ENCODE assay signal across 4 fruit fly cellular contexts in the genomic region with DNA sequence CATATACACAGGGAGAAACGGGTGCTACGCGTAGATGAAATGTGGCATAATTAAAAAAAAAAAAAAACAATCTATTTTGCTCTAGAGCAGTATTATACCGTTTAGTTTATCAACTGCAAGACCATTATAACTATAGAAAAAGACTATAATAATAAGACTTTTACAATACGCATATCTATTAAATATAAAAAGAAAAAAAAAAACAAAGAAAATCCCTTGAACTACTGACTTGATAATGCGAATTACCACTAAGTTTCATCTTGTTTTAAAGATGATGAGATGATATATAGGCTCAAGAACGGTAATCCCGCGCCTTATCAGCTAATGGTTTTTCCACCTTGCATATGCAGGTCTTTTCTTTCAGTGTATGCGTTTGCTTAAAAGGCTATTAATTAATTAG.
A peak's percentile ranks its signal among the peaks of the same experiment; 100 is the strongest.
TF ChIP-seq lines count a peak whose summit lies in the region.

No protein-coding gene starts in this region.

TF ChIP-seq in whole organism, adult, 20 proteins besides CTCF, POLR2A, EP300 and RAD21 (continued from another document):
- TF ChIP-seq cic (GFP tag; optimal IDR thresholded peaks at IDR 0.05; lab: Kevin White, UChicago) = no peak
- no peak for TF ChIP-seq Crg-1 (GFP tag; optimal IDR thresholded peaks at IDR 0.05; lab: Kevin White, UChicago)

TF ChIP-seq in whole organism, embryonic, 481 proteins besides CTCF, POLR2A, EP300 and RAD21 (continued from another document and continues in another):
- TF ChIP-seq CG8924 (tag; optimal IDR thresholded peaks at IDR 0.05; lab: Kevin White, UChicago) = peak; percentile 29
- peak; percentile 15 for TF ChIP-seq NfI (GFP tag; optimal IDR thresholded peaks at IDR 0.05; lab: Kevin White, UChicago)
- peak; percentile 22 for TF ChIP-seq Oli (tag; optimal IDR thresholded peaks at IDR 0.05; lab: Kevin White, UChicago)
- peak; percentile 71 for TF ChIP-seq sens (GFP tag; lab: Kevin White, UChicago)
- TF ChIP-seq CG3281 (GFP tag; optimal IDR thresholded peaks at IDR 0.05; lab: Kevin White, UChicago) = peak; percentile 13
- peak; percentile 34; the same call in 1 of the 3 replicates for TF ChIP-seq dysf (GFP tag; IDR thresholded peaks at IDR 0.05; lab: Robert Waterston, UW)
- TF ChIP-seq slbo (GFP tag; IDR thresholded peaks at IDR 0.05; lab: Robert Waterston, UW) = peak; percentile 24; the same call in 1 of the 2 replicates
- peak; percentile 61 for TF ChIP-seq row (GFP tag; IDR thresholded peaks at IDR 0.05; lab: Robert Waterston, UW)
- peak; percentile 25 for TF ChIP-seq tio (GFP tag; optimal IDR thresholded peaks at IDR 0.05; lab: Kevin White, UChicago)
- peak; percentile 35 for TF ChIP-seq phol (tag; optimal IDR thresholded peaks at IDR 0.05; lab: Kevin White, UChicago)
- TF ChIP-seq CG17385 (GFP tag; optimal IDR thresholded peaks at IDR 0.05; lab: Kevin White, UChicago) = peak; percentile 36
- TF ChIP-seq CG2712 (tag; optimal IDR thresholded peaks at IDR 0.05; lab: Kevin White, UChicago) = peak; percentile 21
- TF ChIP-seq CG9727 (GFP tag; optimal IDR thresholded peaks at IDR 0.05; lab: Kevin White, UChicago) = peak; percentile 18
- TF ChIP-seq lilli (GFP tag; optimal IDR thresholded peaks at IDR 0.05; lab: Kevin White, UChicago) = peak; percentile 29
- peak; percentile 32 for TF ChIP-seq CG11723 (GFP tag; optimal IDR thresholded peaks at IDR 0.05; lab: Kevin White, UChicago)
- TF ChIP-seq sc (optimal IDR thresholded peaks at IDR 0.05; lab: Kevin White, UChicago) = no peak
- peak; percentile 1 for TF ChIP-seq sc (GFP tag; optimal IDR thresholded peaks at IDR 0.05; lab: Kevin White, UChicago)
- 0 out of 2 replicates have a peak, but pooled peaks have one; percentile 19 for TF ChIP-seq CG17328 (GFP tag; IDR thresholded peaks at IDR 0.05; lab: Robert Waterston, UW)
- TF ChIP-seq CG10209 (GFP tag; optimal IDR thresholded peaks at IDR 0.05; lab: Kevin White, UChicago) = peak; percentile 20
- TF ChIP-seq Max (GFP tag; optimal IDR thresholded peaks at IDR 0.05; lab: Kevin White, UChicago) = peak; percentile 15
- TF ChIP-seq CoRest (tag; optimal IDR thresholded peaks at IDR 0.05; lab: Kevin White, UChicago) = peak; percentile 61
- no peak for TF ChIP-seq prd (optimal IDR thresholded peaks at IDR 0.05; lab: Kevin White, UChicago)
- TF ChIP-seq prd (GFP tag; IDR thresholded peaks at IDR 0.05; lab: Robert Waterston, UW) = peak; percentile 32; the same call in 1 of the 3 replicates
- TF ChIP-seq Xrp1 (GFP tag; IDR thresholded peaks at IDR 0.05; lab: Robert Waterston, UW) = peak; percentile 29; the same call in 1 of the 2 replicates
- TF ChIP-seq CG3407 (GFP tag; optimal IDR thresholded peaks at IDR 0.05; lab: Kevin White, UChicago) = no peak
- peak; percentile 22 for TF ChIP-seq CG4424 (GFP tag; optimal IDR thresholded peaks at IDR 0.05; lab: Kevin White, UChicago)
- peak; percentile 21 for TF ChIP-seq Blimp-1 (GFP tag; optimal IDR thresholded peaks at IDR 0.05; lab: Kevin White, UChicago)
- TF ChIP-seq dmrt99B (tag; optimal IDR thresholded peaks at IDR 0.05; lab: Kevin White, UChicago) = peak; percentile 57
- peak; percentile 46 for TF ChIP-seq Hr3 (GFP tag; optimal IDR thresholded peaks at IDR 0.05; lab: Kevin White, UChicago)
- peak; percentile 18 for TF ChIP-seq CG2875 (GFP tag; optimal IDR thresholded peaks at IDR 0.05; lab: Kevin White, UChicago)
- TF ChIP-seq Sox100B (GFP tag; optimal IDR thresholded peaks at IDR 0.05; lab: Kevin White, UChicago) = peak; percentile 31
- TF ChIP-seq CG1602 (GFP tag; optimal IDR thresholded peaks at IDR 0.05; lab: Kevin White, UChicago) = peak; percentile 10
- TF ChIP-seq Meics (GFP tag; optimal IDR thresholded peaks at IDR 0.05; lab: Kevin White, UChicago) = peak; percentile 38
- peak; percentile 32 for TF ChIP-seq CG12391 (tag; optimal IDR thresholded peaks at IDR 0.05; lab: Kevin White, UChicago)
- peak; percentile 44 for TF ChIP-seq CG7556 (GFP tag; optimal IDR thresholded peaks at IDR 0.05; lab: Kevin White, UChicago)
- no peak for TF ChIP-seq CG12299 (tag; optimal IDR thresholded peaks at IDR 0.05; lab: Kevin White, UChicago)
- TF ChIP-seq Ets65A (GFP tag; lab: Kevin White, UChicago) = peak; percentile 60
- peak; percentile 2 for TF ChIP-seq CG10462 (GFP tag; optimal IDR thresholded peaks at IDR 0.05; lab: Kevin White, UChicago)
- TF ChIP-seq sisA (GFP tag; IDR thresholded peaks at IDR 0.05; lab: Robert Waterston, UW) = 0 out of 2 replicates have a peak, but pooled peaks have one; percentile 16
- peak; percentile 17 for TF ChIP-seq az2 (GFP tag; optimal IDR thresholded peaks at IDR 0.05; lab: Kevin White, UChicago)
- TF ChIP-seq abd-A (tag; optimal IDR thresholded peaks at IDR 0.05; lab: Kevin White, UChicago) = no peak

TF ChIP-seq in whole organism, prepupa, 60 proteins besides CTCF, POLR2A, EP300 and RAD21 (continued from another document):
- TF ChIP-seq Eip78C (GFP tag; lab: Kevin White, UChicago) = peak; percentile 87
- TF ChIP-seq spab (GFP tag; optimal IDR thresholded peaks at IDR 0.05; lab: Kevin White, UChicago) = no peak
- TF ChIP-seq Blimp-1 (GFP tag; optimal IDR thresholded peaks at IDR 0.05; lab: Kevin White, UChicago) = no peak
- peak; percentile 34 for TF ChIP-seq Sox14 (GFP tag; optimal IDR thresholded peaks at IDR 0.05; lab: Kevin White, UChicago)
- no peak for TF ChIP-seq CG6276 (GFP tag; optimal IDR thresholded peaks at IDR 0.05; lab: Kevin White, UChicago)
- no peak for TF ChIP-seq CG16779 (tag; optimal IDR thresholded peaks at IDR 0.05; lab: Kevin White, UChicago)
- peak; percentile 56 for TF ChIP-seq CG6792 (GFP tag; optimal IDR thresholded peaks at IDR 0.05; lab: Kevin White, UChicago)
- TF ChIP-seq dac (GFP tag; optimal IDR thresholded peaks at IDR 0.05; lab: Kevin White, UChicago) = no peak
- TF ChIP-seq CG3032 (tag; optimal IDR thresholded peaks at IDR 0.05; lab: Kevin White, UChicago) = peak; percentile 12
- peak; percentile 2 for TF ChIP-seq CG10669 (GFP tag; optimal IDR thresholded peaks at IDR 0.05; lab: Kevin White, UChicago)
- peak; percentile 74 for TF ChIP-seq svp (GFP tag; lab: Kevin White, UChicago)
- peak; percentile 9 for TF ChIP-seq vri (GFP tag; optimal IDR thresholded peaks at IDR 0.05; lab: Kevin White, UChicago)
- TF ChIP-seq Smox (GFP tag; optimal IDR thresholded peaks at IDR 0.05; lab: Kevin White, UChicago) = peak; percentile 61
- peak; percentile 37 for TF ChIP-seq pdm3 (GFP tag; optimal IDR thresholded peaks at IDR 0.05; lab: Kevin White, UChicago)
- no peak for TF ChIP-seq Ets96B (tag; optimal IDR thresholded peaks at IDR 0.05; lab: Kevin White, UChicago)
- TF ChIP-seq CG11902 (GFP tag; optimal IDR thresholded peaks at IDR 0.05; lab: Kevin White, UChicago) = no peak
- TF ChIP-seq eg (GFP tag; IDR thresholded peaks at IDR 0.05; lab: Robert Waterston, UW) = no peak
- TF ChIP-seq Lpt (GFP tag; optimal IDR thresholded peaks at IDR 0.05; lab: Kevin White, UChicago) = no peak
- 0 out of 2 replicates have a peak, but pooled peaks have one; percentile 15 for TF ChIP-seq Gug (GFP tag; IDR thresholded peaks at IDR 0.05; lab: Robert Waterston, UW)
- peak; percentile 53 for TF ChIP-seq CG32006 (GFP tag; optimal IDR thresholded peaks at IDR 0.05; lab: Kevin White, UChicago)
- TF ChIP-seq ss (GFP tag; optimal IDR thresholded peaks at IDR 0.05; lab: Kevin White, UChicago) = peak in 1 of 2 experiments; percentile 16
- peak; percentile 29; the same call in 1 of the 2 replicates for TF ChIP-seq CG15336 (GFP tag; IDR thresholded peaks at IDR 0.05; lab: Robert Waterston, UW)
- peak; percentile 1 for TF ChIP-seq CG8319 (GFP tag; optimal IDR thresholded peaks at IDR 0.05; lab: Kevin White, UChicago)
- TF ChIP-seq CG10631 (GFP tag; optimal IDR thresholded peaks at IDR 0.05; lab: Kevin White, UChicago) = peak; percentile 47
- TF ChIP-seq CG11762 (GFP tag; optimal IDR thresholded peaks at IDR 0.05; lab: Kevin White, UChicago; ENCODE audit: insufficient read depth) = peak; percentile 9
- TF ChIP-seq CG11294 (GFP tag; IDR thresholded peaks at IDR 0.05; lab: Robert Waterston, UW) = no peak
- no peak for TF ChIP-seq CG1621 (tag; optimal IDR thresholded peaks at IDR 0.05; lab: Kevin White, UChicago)
- TF ChIP-seq salr (GFP tag; optimal IDR thresholded peaks at IDR 0.05; lab: Kevin White, UChicago) = peak in 1 of 2 experiments; percentile 2
- TF ChIP-seq CG3919 (GFP tag; optimal IDR thresholded peaks at IDR 0.05; lab: Kevin White, UChicago) = peak; percentile 35
- no peak for TF ChIP-seq Hr38 (GFP tag; optimal IDR thresholded peaks at IDR 0.05; lab: Kevin White, UChicago)
- no peak for TF ChIP-seq Ets21C (GFP tag; optimal IDR thresholded peaks at IDR 0.05; lab: Kevin White, UChicago)
- no peak for TF ChIP-seq CG6854 (GFP tag; optimal IDR thresholded peaks at IDR 0.05; lab: Kevin White, UChicago)
- TF ChIP-seq acj6 (GFP tag; optimal IDR thresholded peaks at IDR 0.05; lab: Kevin White, UChicago) = peak; percentile 36
- no peak for TF ChIP-seq fd85E (GFP tag; optimal IDR thresholded peaks at IDR 0.05; lab: Kevin White, UChicago)
- TF ChIP-seq topi (GFP tag; optimal IDR thresholded peaks at IDR 0.05; lab: Kevin White, UChicago) = peak; percentile 37
- peak; percentile 56 for TF ChIP-seq Met (GFP tag; optimal IDR thresholded peaks at IDR 0.05; lab: Kevin White, UChicago)
- TF ChIP-seq net (GFP tag; optimal IDR thresholded peaks at IDR 0.05; lab: Kevin White, UChicago) = peak; percentile 28
- peak; percentile 44 for TF ChIP-seq achi (GFP tag; optimal IDR thresholded peaks at IDR 0.05; lab: Kevin White, UChicago)
- peak; percentile 8 for TF ChIP-seq cyc (GFP tag; optimal IDR thresholded peaks at IDR 0.05; lab: Kevin White, UChicago)
- peak; percentile 33; the same call in 1 of the 3 replicates for TF ChIP-seq CG6163 (GFP tag; IDR thresholded peaks at IDR 0.05; lab: Robert Waterston, UW)
- TF ChIP-seq CG6808 (GFP tag; optimal IDR thresholded peaks at IDR 0.05; lab: Kevin White, UChicago) = peak; percentile 1
- TF ChIP-seq fkh (GFP tag; optimal IDR thresholded peaks at IDR 0.05; lab: Kevin White, UChicago) = no peak

TF ChIP-seq in whole organism, pupa, 21 proteins besides CTCF, POLR2A, EP300 and RAD21 (continued from another document):
- TF ChIP-seq CG32121 (GFP tag; IDR thresholded peaks at IDR 0.05; lab: Robert Waterston, UW) = 0 out of 2 replicates have a peak, but pooled peaks have one; percentile 17
